In genomic region chr2L:20287189-20287588, dm6 we compare ENCODE assay signal across 6 fruit fly cellular contexts.
TF ChIP-seq lines count a peak whose summit lies in the region.

No protein-coding gene starts in this region.

- TF ChIP-seq CTCF in S2 (optimal IDR thresholded peaks at IDR 0.05; lab: Kevin White, UChicago), result peak; percentile 23 to 49
- peak; percentile 57 for TF ChIP-seq CTCF in whole organism, embryonic (GFP tag; optimal IDR thresholded peaks at IDR 0.05; lab: Kevin White, UChicago)

TF ChIP-seq in whole organism, adult, 20 proteins besides CTCF, POLR2A, EP300 and RAD21:
- TF ChIP-seq tj (GFP tag; optimal IDR thresholded peaks at IDR 0.05; lab: Kevin White, UChicago) (peak; percentile 18), CG11617 (GFP tag; optimal IDR thresholded peaks at IDR 0.05; lab: Kevin White, UChicago) (peak; percentile 28), cic (GFP tag; optimal IDR thresholded peaks at IDR 0.05; lab: Kevin White, UChicago) (no peak), CG1620 (GFP tag; optimal IDR thresholded peaks at IDR 0.05; lab: Kevin White, UChicago) (peak; percentile 34), CG7101 (tag; optimal IDR thresholded peaks at IDR 0.05; lab: Kevin White, UChicago) (peak; percentile 29), cnc (optimal IDR thresholded peaks at IDR 0.05; lab: Kevin White, UChicago) (no peak), CG33017 (tag; optimal IDR thresholded peaks at IDR 0.05; lab: Kevin White, UChicago) (no peak)

TF ChIP-seq in whole organism, embryonic, 481 proteins besides CTCF, POLR2A, EP300 and RAD21 (continues in another document):
- TF ChIP-seq CG43689 (GFP tag; IDR thresholded peaks at IDR 0.05; lab: Robert Waterston, UW) (peak; percentile 27; the same call in 1 of the 2 replicates), CG11247 (GFP tag; IDR thresholded peaks at IDR 0.05; lab: Robert Waterston, UW) (peak; percentile 42; the same call in 1 of the 2 replicates), CG8089 (GFP tag; optimal IDR thresholded peaks at IDR 0.05; lab: Kevin White, UChicago) (peak; percentile 63), CG12391 (tag; optimal IDR thresholded peaks at IDR 0.05; lab: Kevin White, UChicago) (peak; percentile 55), CG12071 (GFP tag; optimal IDR thresholded peaks at IDR 0.05; lab: Kevin White, UChicago) (peak; percentile 81), zen (tag; optimal IDR thresholded peaks at IDR 0.05; lab: Kevin White, UChicago) (peak; percentile 70), Nf-YB (GFP tag; optimal IDR thresholded peaks at IDR 0.05; lab: Kevin White, UChicago) (peak; percentile 48), grn (GFP tag; optimal IDR thresholded peaks at IDR 0.05; lab: Kevin White, UChicago) (no peak), CG3065 (GFP tag; optimal IDR thresholded peaks at IDR 0.05; lab: Kevin White, UChicago) (peak; percentile 67), CG11695 (GFP tag; IDR thresholded peaks at IDR 0.05; lab: Robert Waterston, UW) (peak; percentile 70; the same call in 2 of the 3 replicates), pros (GFP tag; optimal IDR thresholded peaks at IDR 0.05; lab: Kevin White, UChicago) (no peak), CG8388 (GFP tag; optimal IDR thresholded peaks at IDR 0.05; lab: Kevin White, UChicago) (peak; percentile 72), mld (GFP tag; IDR thresholded peaks at IDR 0.05; lab: Robert Waterston, UW; ENCODE audit: partially characterized antibody) (no peak), CG15696 (tag; optimal IDR thresholded peaks at IDR 0.05; lab: Kevin White, UChicago) (no peak), CG9215 (GFP tag; IDR thresholded peaks at IDR 0.05; lab: Robert Waterston, UW) (no peak), CG11398 (GFP tag; optimal IDR thresholded peaks at IDR 0.05; lab: Kevin White, UChicago) (peak; percentile 4), lab (GFP tag; optimal IDR thresholded peaks at IDR 0.05; lab: Kevin White, UChicago) (peak; percentile 76), wor (GFP tag; IDR thresholded peaks at IDR 0.05; lab: Robert Waterston, UW) (no peak), CG7271 (tag; optimal IDR thresholded peaks at IDR 0.05; lab: Kevin White, UChicago) (peak; percentile 97), gce (GFP tag; IDR thresholded peaks at IDR 0.05; lab: Robert Waterston, UW) (peak; percentile 78; the same call in 2 of the 3 replicates)

TF ChIP-seq in whole organism, prepupa, 60 proteins besides CTCF, POLR2A, EP300 and RAD21 (continues in another document):
- TF ChIP-seq CG4318 (GFP tag; optimal IDR thresholded peaks at IDR 0.05; lab: Kevin White, UChicago) (no peak), eg (GFP tag; IDR thresholded peaks at IDR 0.05; lab: Robert Waterston, UW) (peak; percentile 56; the same call in 2 of the 3 replicates), ss (GFP tag; optimal IDR thresholded peaks at IDR 0.05; lab: Kevin White, UChicago) (no peak), OdsH (GFP tag; optimal IDR thresholded peaks at IDR 0.05; lab: Kevin White, UChicago) (peak; percentile 48), Blimp-1 (GFP tag; optimal IDR thresholded peaks at IDR 0.05; lab: Kevin White, UChicago) (peak; percentile 19), fkh (GFP tag; optimal IDR thresholded peaks at IDR 0.05; lab: Kevin White, UChicago) (no peak), CG9139 (GFP tag; optimal IDR thresholded peaks at IDR 0.05; lab: Kevin White, UChicago) (no peak), cyc (GFP tag; optimal IDR thresholded peaks at IDR 0.05; lab: Kevin White, UChicago) (no peak), CG31627 (GFP tag; optimal IDR thresholded peaks at IDR 0.05; lab: Kevin White, UChicago) (peak; percentile 44), Lpt (GFP tag; optimal IDR thresholded peaks at IDR 0.05; lab: Kevin White, UChicago) (no peak), CG7368 (GFP tag; optimal IDR thresholded peaks at IDR 0.05; lab: Kevin White, UChicago) (peak; percentile 54), fd85E (GFP tag; optimal IDR thresholded peaks at IDR 0.05; lab: Kevin White, UChicago) (no peak), CG1621 (tag; optimal IDR thresholded peaks at IDR 0.05; lab: Kevin White, UChicago) (peak; percentile 66), fd59A (GFP tag; optimal IDR thresholded peaks at IDR 0.05; lab: Kevin White, UChicago) (peak; percentile 56), Sox102F (GFP tag; optimal IDR thresholded peaks at IDR 0.05; lab: Kevin White, UChicago) (peak; percentile 35), Sox14 (GFP tag; optimal IDR thresholded peaks at IDR 0.05; lab: Kevin White, UChicago) (peak; percentile 13), CG6792 (GFP tag; optimal IDR thresholded peaks at IDR 0.05; lab: Kevin White, UChicago) (peak; percentile 45), Hr38 (GFP tag; optimal IDR thresholded peaks at IDR 0.05; lab: Kevin White, UChicago) (no peak), CG11294 (GFP tag; IDR thresholded peaks at IDR 0.05; lab: Robert Waterston, UW) (no peak), salr (GFP tag; optimal IDR thresholded peaks at IDR 0.05; lab: Kevin White, UChicago) (peak in 1 of 2 experiments; percentile 72), CG6808 (GFP tag; optimal IDR thresholded peaks at IDR 0.05; lab: Kevin White, UChicago) (peak; percentile 47)

TF ChIP-seq in whole organism, pupa, 21 proteins besides CTCF, POLR2A, EP300 and RAD21:
- peak; percentile 4 for TF ChIP-seq CG8301 (tag; optimal IDR thresholded peaks at IDR 0.05; lab: Kevin White, UChicago)
- TF ChIP-seq fd96Ca (GFP tag; IDR thresholded peaks at IDR 0.05; lab: Robert Waterston, UW), result no peak
- peak; percentile 78 for TF ChIP-seq CG4496 (GFP tag; IDR thresholded peaks at IDR 0.05; lab: Robert Waterston, UW)
- TF ChIP-seq CG13204 (GFP tag; optimal IDR thresholded peaks at IDR 0.05; lab: Kevin White, UChicago), result peak; percentile 40
- TF ChIP-seq CG32121 (GFP tag; IDR thresholded peaks at IDR 0.05; lab: Robert Waterston, UW), result peak; percentile 53; the same call in 1 of the 2 replicates
- no peak for TF ChIP-seq Pif1B (GFP tag; optimal IDR thresholded peaks at IDR 0.05; lab: Kevin White, UChicago)
- TF ChIP-seq Snoo (tag; optimal IDR thresholded peaks at IDR 0.05; lab: Kevin White, UChicago), result peak; percentile 77
- TF ChIP-seq Pif1A (GFP tag; optimal IDR thresholded peaks at IDR 0.05; lab: Kevin White, UChicago), result peak; percentile 28
- no peak; the same call in 1 of the 2 replicates for TF ChIP-seq Ets98B (GFP tag; IDR thresholded peaks at IDR 0.05; lab: Robert Waterston, UW)
- TF ChIP-seq CG14655 (GFP tag; optimal IDR thresholded peaks at IDR 0.05; lab: Kevin White, UChicago), result no peak
- peak; percentile 67 for TF ChIP-seq CG34367 (tag; optimal IDR thresholded peaks at IDR 0.05; lab: Kevin White, UChicago)
- TF ChIP-seq CG15710 (tag; optimal IDR thresholded peaks at IDR 0.05; lab: Kevin White, UChicago), result peak; percentile 30
- no peak for TF ChIP-seq CG10348 (GFP tag; IDR thresholded peaks at IDR 0.05; lab: Robert Waterston, UW)

TF ChIP-seq in whole organism, wandering third instar larva, 38 proteins besides CTCF, POLR2A, EP300 and RAD21:
- TF ChIP-seq sage (GFP tag; optimal IDR thresholded peaks at IDR 0.05; lab: Kevin White, UChicago) (no peak), HLH106 (tag; optimal IDR thresholded peaks at IDR 0.05; lab: Kevin White, UChicago) (peak; percentile 37), Sp1 (GFP tag; optimal IDR thresholded peaks at IDR 0.05; lab: Kevin White, UChicago) (peak; percentile 52), foxo (GFP tag; optimal IDR thresholded peaks at IDR 0.05; lab: Kevin White, UChicago) (peak in 1 of 2 experiments; percentile 21), rgr (GFP tag; optimal IDR thresholded peaks at IDR 0.05; lab: Kevin White, UChicago) (peak; percentile 69), CG9705 (GFP tag; optimal IDR thresholded peaks at IDR 0.05; lab: Kevin White, UChicago) (peak; percentile 56), Mio (GFP tag; optimal IDR thresholded peaks at IDR 0.05; lab: Kevin White, UChicago) (peak; percentile 1), tai (GFP tag; optimal IDR thresholded peaks at IDR 0.05; lab: Kevin White, UChicago) (peak; percentile 36), dmrt93B (GFP tag; optimal IDR thresholded peaks at IDR 0.05; lab: Kevin White, UChicago) (peak; percentile 29), woc (GFP tag; optimal IDR thresholded peaks at IDR 0.05; lab: Kevin White, UChicago) (no peak), dl (GFP tag; optimal IDR thresholded peaks at IDR 0.05; lab: Kevin White, UChicago; ENCODE audit: insufficient read depth in 1 of 2, partially characterized antibody in 2 of 2) (no peak), br (GFP tag; optimal IDR thresholded peaks at IDR 0.05; lab: Kevin White, UChicago) (peak; percentile 48), Dif (GFP tag; optimal IDR thresholded peaks at IDR 0.05; lab: Kevin White, UChicago; ENCODE audit: partially characterized antibody) (no peak)
